Fruit fly (Drosophila melanogaster): ENCODE results near the gene Task7.

dm6 chr3R:9420439-9421234 lies 8.5 kb upstream of the Task7 start:
- TF ChIP-seq psq (optimal IDR thresholded peaks at IDR 0.05) = no peak
- no peak for TF ChIP-seq insv (optimal IDR thresholded peaks at IDR 0.05)
- TF ChIP-seq Myc (optimal IDR thresholded peaks at IDR 0.05) = no peak

Data from Kc167 (cell line).